Fruit fly (Drosophila melanogaster) whole organism, embryonic: ENCODE measurements around the gene CG14340.
A peak's percentile ranks its signal among the peaks of the same experiment; 100 is the strongest.

Experiments used
- CG11723 ChIP-seq: fragments of 200-800 bp; sonication (Bioruptor generic); optimal IDR thresholded peaks from 2 replicates; lab custom pipeline; 2017; ENCODE audit warnings: missing biosample characterization, mild to moderate bottlenecking, missing genetic modification characterization
- CG15269 ChIP-seq: fragments of 200-800 bp; sonication (Bioruptor generic); optimal IDR thresholded peaks from 2 replicates; lab custom pipeline; 2018; ENCODE audit warnings: missing biosample characterization, mild to moderate bottlenecking, missing genetic modification characterization, moderate library complexity
- CG17328 ChIP-seq: fragments of 200-800 bp; sonication (Bioruptor generic); IDR thresholded peaks from 2 replicates; pipeline ENCODE4 v1.3.6; 2022; ENCODE audit warnings: missing biosample characterization, missing genetic modification characterization
- CG17568 ChIP-seq: fragments of 200-800 bp; sonication (Bioruptor generic); optimal IDR thresholded peaks from 2 replicates; lab custom pipeline; 2018; ENCODE audit warnings: missing biosample characterization, mild to moderate bottlenecking, missing genetic modification characterization, moderate library complexity
- CG18262 ChIP-seq: fragments of 200-800 bp; optimal IDR thresholded peaks from 3 replicates; lab custom pipeline; 2019; ENCODE audit warnings: missing biosample characterization, mild to moderate bottlenecking, missing genetic modification characterization, moderate library complexity
- CG2120 ChIP-seq: fragments of 200-800 bp; sonication (Bioruptor generic); optimal IDR thresholded peaks from 3 replicates; lab custom pipeline; 2016; ENCODE audit warnings: missing biosample characterization, missing genetic modification characterization
- CG2199 ChIP-seq: fragments of 200-800 bp; sonication (Bioruptor generic); IDR thresholded peaks from 3 replicates; pipeline ENCODE4 v1.3.6; 2022; ENCODE audit warnings: missing biosample characterization, missing genetic modification characterization
- CG30431 ChIP-seq: fragments of 200-800 bp; sonication (Bioruptor generic); optimal IDR thresholded peaks from 2 replicates; lab custom pipeline; 2017; ENCODE audit warnings: missing biosample characterization, missing genetic modification characterization
- CG3281 ChIP-seq: fragments of 200-800 bp; sonication (Bioruptor generic); optimal IDR thresholded peaks from 3 replicates; lab custom pipeline; 2017; ENCODE audit warnings: missing biosample characterization, mild to moderate bottlenecking, missing genetic modification characterization
- CG7963 ChIP-seq: fragments of 200-800 bp; sonication (Bioruptor generic); IDR thresholded peaks from 3 replicates; pipeline ENCODE4 v1.3.6; 2022; ENCODE audit warnings: missing biosample characterization, missing genetic modification characterization; ENCODE audit not compliant: partially characterized antibody
- CTCF ChIP-seq: fragments of 200-800 bp; sonication (Bioruptor generic); optimal IDR thresholded peaks from 2 replicates; lab custom pipeline; 2017; ENCODE audit warnings: missing biosample characterization, mild to moderate bottlenecking, missing genetic modification characterization, moderate library complexity
- Deaf1 ChIP-seq: fragments of 200-800 bp; optimal IDR thresholded peaks from 3 replicates; lab custom pipeline; 2019; ENCODE audit warnings: missing biosample characterization, mild to moderate bottlenecking, missing genetic modification characterization, moderate library complexity
- Dip2 ChIP-seq: fragments of 200-800 bp; sonication (Bioruptor generic); IDR thresholded peaks from 2 replicates; pipeline ENCODE4 v1.3.6; 2022; ENCODE audit warnings: missing biosample characterization, missing genetic modification characterization
- Doc3 ChIP-seq: fragments of 200-800 bp; sonication (Bioruptor generic); IDR thresholded peaks from 3 replicates; pipeline ENCODE4 v1.3.6; 2022; ENCODE audit warnings: missing biosample characterization, missing genetic modification characterization; ENCODE audit not compliant: partially characterized antibody
- Dref ChIP-seq: fragments of 200-800 bp; sonication (Bioruptor generic); IDR thresholded peaks from 2 replicates; pipeline ENCODE4 v1.3.6; 2022; ENCODE audit warnings: missing biosample characterization, missing genetic modification characterization
- Ets97D ChIP-seq: fragments of 200-800 bp; sonication (Bioruptor generic); optimal IDR thresholded peaks from 3 replicates; lab custom pipeline; 2016; ENCODE audit warnings: missing biosample characterization, missing genetic modification characterization
- GATAe ChIP-seq: fragments of 200-800 bp; sonication (Bioruptor generic); conservative IDR thresholded peaks from 2 replicates; pipeline ENCODE4 v1.3.6; 2022; ENCODE audit warnings: missing biosample characterization, missing genetic modification characterization
- Gsc ChIP-seq: fragments of 200-800 bp; sonication (Bioruptor generic); IDR thresholded peaks from 2 replicates; pipeline ENCODE4 v1.3.6; 2022; ENCODE audit warnings: missing biosample characterization, missing genetic modification characterization
- Hand ChIP-seq: fragments of 200-800 bp; sonication (Bioruptor generic); optimal IDR thresholded peaks from 2 replicates; lab custom pipeline; 2017; ENCODE audit warnings: mild to moderate bottlenecking, missing biosample characterization, missing genetic modification reagents, missing genetic modification characterization
- HmgD ChIP-seq: fragments of 200-800 bp; sonication (Bioruptor generic); optimal IDR thresholded peaks from 3 replicates; lab custom pipeline; 2016; ENCODE audit warnings: missing biosample characterization, missing genetic modification characterization
- Hr78 ChIP-seq, 2 experiments: fragments of 200-800 bp in 1 of 2; fragments of >200 bp in 1 of 2; sonication (Bioruptor generic) in 1 of 2; optimal IDR thresholded peaks; 2 replicates each; lab custom pipeline; 2017 to 2019; ENCODE audit warnings: missing biosample characterization in 2 of 2, missing genetic modification characterization in 2 of 2, mild to moderate bottlenecking in 1 of 2, moderate library complexity in 1 of 2
- Lim3 ChIP-seq: fragments of 200-800 bp; sonication (Bioruptor generic); IDR thresholded peaks from 2 replicates; pipeline ENCODE4 v1.3.6; 2022; ENCODE audit warnings: missing biosample characterization, missing genetic modification characterization
- MBD-R2 ChIP-seq: fragments of 200-800 bp; sonication (Bioruptor generic); IDR thresholded peaks from 2 replicates; pipeline ENCODE4 v1.3.6; 2022; ENCODE audit warnings: missing biosample characterization, missing genetic modification characterization
- MTF-1 ChIP-seq: fragments of 200-800 bp; sonication (Bioruptor generic); optimal IDR thresholded peaks from 2 replicates; lab custom pipeline; 2018; ENCODE audit warnings: missing biosample characterization, mild to moderate bottlenecking, missing genetic modification characterization, borderline replicate concordance
- Meics ChIP-seq: fragments of 200-800 bp; sonication (Bioruptor generic); optimal IDR thresholded peaks from 2 replicates; lab custom pipeline; 2017; ENCODE audit warnings: missing biosample characterization, mild to moderate bottlenecking, missing genetic modification characterization
- Mes4 ChIP-seq: fragments of 200-800 bp; sonication (Bioruptor generic); optimal IDR thresholded peaks from 2 replicates; lab custom pipeline; 2016; ENCODE audit warnings: missing biosample characterization, missing genetic modification characterization
- Mrtf ChIP-seq: fragments of 200-800 bp; sonication (Bioruptor generic); IDR thresholded peaks from 3 replicates; pipeline ENCODE4 v1.3.6; 2022; ENCODE audit warnings: missing biosample characterization, missing genetic modification characterization
- Nf-YC ChIP-seq: fragments of 200-800 bp; optimal IDR thresholded peaks from 3 replicates; lab custom pipeline; 2019; ENCODE audit warnings: missing biosample characterization, mild to moderate bottlenecking, missing genetic modification characterization, moderate library complexity
- Pdp1 ChIP-seq, 2 experiments: fragments of 200-800 bp; sonication (Bioruptor generic); optimal IDR thresholded peaks; 3 replicates each; lab custom pipeline; 2016; ENCODE audit warnings: missing biosample characterization in 2 of 2, missing genetic modification characterization in 2 of 2, mild to moderate bottlenecking in 1 of 2, moderate library complexity in 1 of 2
- Sry-δ ChIP-seq: fragments of 200-800 bp; sonication (Bioruptor generic); optimal IDR thresholded peaks from 2 replicates; lab custom pipeline; 2016; ENCODE audit warnings: missing biosample characterization, missing genetic modification characterization
- Taf1 ChIP-seq: fragments of 200-800 bp; sonication (Bioruptor generic); IDR thresholded peaks from 2 replicates; pipeline ENCODE4 v1.3.6; 2022; ENCODE audit warnings: missing biosample characterization, missing genetic modification characterization
- Xbp1 ChIP-seq: fragments of 200-800 bp; sonication (Bioruptor generic); optimal IDR thresholded peaks from 3 replicates; lab custom pipeline; 2016; ENCODE audit warnings: missing biosample characterization, mild to moderate bottlenecking, missing genetic modification characterization
- abd-A ChIP-seq: fragments of 200-800 bp; sonication (Bioruptor generic); optimal IDR thresholded peaks from 3 replicates; lab custom pipeline; 2019; ENCODE audit warnings: missing biosample characterization, mild to moderate bottlenecking, missing genetic modification characterization, moderate library complexity
- bcd ChIP-seq: fragments of 200-800 bp; sonication (Bioruptor generic); optimal IDR thresholded peaks from 2 replicates; lab custom pipeline; 2017; ENCODE audit warnings: missing biosample characterization, mild to moderate bottlenecking, missing genetic modification characterization
- bsh ChIP-seq, 2 experiments: fragments of 200-800 bp; sonication (Bioruptor generic); optimal IDR thresholded peaks; 2 replicates each; lab custom pipeline; 2017 to 2018; ENCODE audit warnings: mild to moderate bottlenecking in 2 of 2, missing biosample characterization in 2 of 2, missing genetic modification characterization in 2 of 2, moderate library complexity in 1 of 2
- cad ChIP-seq: fragments of >200 bp; optimal IDR thresholded peaks from 2 replicates; lab custom pipeline; 2017; ENCODE audit warnings: missing biosample characterization, missing genetic modification characterization
- ci ChIP-seq: fragments of 200-800 bp; sonication (Bioruptor generic); IDR thresholded peaks from 3 replicates; pipeline ENCODE4 v1.3.6; 2022; ENCODE audit warnings: missing biosample characterization, missing genetic modification characterization
- dmrt99B ChIP-seq: fragments of 200-800 bp; sonication (Bioruptor generic); optimal IDR thresholded peaks from 2 replicates; lab custom pipeline; 2018; ENCODE audit warnings: missing biosample characterization, mild to moderate bottlenecking, missing genetic modification characterization, moderate library complexity
- esg ChIP-seq: fragments of 200-800 bp; sonication (Bioruptor generic); conservative IDR thresholded peaks from 2 replicates; pipeline ENCODE4 v1.3.6; 2022; ENCODE audit warnings: missing biosample characterization, missing genetic modification characterization
- ewg ChIP-seq: fragments of 200-800 bp; sonication (Bioruptor generic); optimal IDR thresholded peaks from 3 replicates; lab custom pipeline; 2017; ENCODE audit warnings: mild to moderate bottlenecking, missing biosample characterization, missing genetic modification reagents, missing genetic modification characterization
- grau ChIP-seq: fragments of 200-800 bp; optimal IDR thresholded peaks from 3 replicates; lab custom pipeline; 2019; ENCODE audit warnings: missing biosample characterization, mild to moderate bottlenecking, missing genetic modification characterization, moderate library complexity
- ind ChIP-seq: fragments of 200-800 bp; sonication (Bioruptor generic); optimal IDR thresholded peaks from 3 replicates; lab custom pipeline; 2016; ENCODE audit warnings: missing biosample characterization, missing genetic modification characterization
- lab ChIP-seq: fragments of 200-800 bp; sonication (Bioruptor generic); optimal IDR thresholded peaks from 3 replicates; lab custom pipeline; 2017; ENCODE audit warnings: missing biosample characterization, missing genetic modification characterization, mild to moderate bottlenecking, moderate library complexity, missing genetic modification reagents
- odd ChIP-seq: fragments of 200-800 bp; sonication (Bioruptor generic); optimal IDR thresholded peaks from 2 replicates; lab custom pipeline; 2017; ENCODE audit warnings: missing biosample characterization, mild to moderate bottlenecking, missing genetic modification characterization
- row ChIP-seq: fragments of 200-800 bp; sonication (Bioruptor generic); IDR thresholded peaks from 3 replicates; pipeline ENCODE4 v1.3.6; 2022; ENCODE audit warnings: missing biosample characterization, missing genetic modification characterization
- scrt ChIP-seq: fragments of 200-800 bp; sonication (Bioruptor generic); optimal IDR thresholded peaks from 2 replicates; lab custom pipeline; 2018; ENCODE audit warnings: missing biosample characterization, mild to moderate bottlenecking, missing genetic modification characterization, moderate library complexity
- so ChIP-seq: fragments of 200-800 bp; sonication (Bioruptor generic); IDR thresholded peaks from 3 replicates; pipeline ENCODE4 v1.3.6; 2022; ENCODE audit warnings: missing biosample characterization, missing genetic modification characterization
- sob ChIP-seq: fragments of 200-800 bp; sonication (Bioruptor generic); IDR thresholded peaks from 2 replicates; pipeline ENCODE4 v1.3.6; 2022; ENCODE audit warnings: missing biosample characterization, missing genetic modification characterization
- ssp ChIP-seq: fragments of 200-800 bp; sonication (Bioruptor generic); IDR thresholded peaks from 2 replicates; pipeline ENCODE4 v1.3.6; 2022; ENCODE audit warnings: missing biosample characterization, missing genetic modification characterization
- stc ChIP-seq: fragments of 200-800 bp; sonication (Bioruptor generic); IDR thresholded peaks from 2 replicates; pipeline ENCODE4 v1.3.6; 2022; ENCODE audit warnings: missing biosample characterization, missing genetic modification characterization
- trh ChIP-seq: fragments of 200-800 bp; sonication (Bioruptor generic); optimal IDR thresholded peaks from 2 replicates; lab custom pipeline; 2016; ENCODE audit warnings: missing biosample characterization, missing genetic modification characterization
- tup ChIP-seq: fragments of 200-800 bp; sonication (Bioruptor generic); optimal IDR thresholded peaks from 2 replicates; lab custom pipeline; 2016; ENCODE audit warnings: missing biosample characterization, mild to moderate bottlenecking, missing genetic modification characterization, moderate library complexity

CG14340 gene

dm6 chr2L:1134011-1134743 lies 21.4 kb downstream of the CG14340 start, which contains the start of the genes Iris and CG4577 (continued):
- TF ChIP-seq so (GFP tag; lab: Robert Waterston, UW) (no peak), esg (GFP tag; lab: Robert Waterston, UW) (no peak), Dref (GFP tag; lab: Robert Waterston, UW) (no peak), CG7963 (no peak), Hand (GFP tag; lab: Kevin White, UChicago) (no peak), Hr78 (GFP tag; optimal IDR thresholded peaks at IDR 0.05; lab: Kevin White, UChicago) (no peak), ewg (GFP tag; lab: Kevin White, UChicago) (peak; percentile 60), GATAe (GFP tag; lab: Robert Waterston, UW) (no peak), CG17568 (GFP tag; lab: Kevin White, UChicago) (no peak), row (GFP tag; lab: Robert Waterston, UW) (peak; percentile 37; the same call in 1 of the 3 replicates), trh (GFP tag; lab: Kevin White, UChicago) (no peak), Doc3 (GFP tag; lab: Robert Waterston, UW) (no peak), stc (no peak), MTF-1 (GFP tag; lab: Kevin White, UChicago) (no peak), scrt (GFP tag; lab: Kevin White, UChicago) (peak; percentile 83), MBD-R2 (no peak), CTCF (GFP tag; lab: Kevin White, UChicago) (no peak), CG11723 (GFP tag; lab: Kevin White, UChicago) (no peak), ind (GFP tag; lab: Kevin White, UChicago) (no peak), CG18262 (tag; lab: Kevin White, UChicago) (no peak), odd (GFP tag; lab: Kevin White, UChicago) (no peak), sob (GFP tag; lab: Robert Waterston, UW) (no peak), abd-A (tag; lab: Kevin White, UChicago) (peak; percentile 9), Mes4 (GFP tag; lab: Kevin White, UChicago) (no peak), Mrtf (0 out of 3 replicates have a peak, but pooled peaks have one; percentile 5), tup (GFP tag; lab: Kevin White, UChicago) (no peak), Deaf1 (tag; lab: Kevin White, UChicago) (peak; percentile 15), Taf1 (GFP tag; lab: Robert Waterston, UW) (no peak), ci (no peak), ssp (GFP tag; lab: Robert Waterston, UW) (no peak), CG17328 (GFP tag; lab: Robert Waterston, UW) (no peak), CG2199 (no peak), Nf-YC (tag; lab: Kevin White, UChicago) (no peak), CG30431 (GFP tag; lab: Kevin White, UChicago) (no peak), Lim3 (GFP tag; lab: Robert Waterston, UW) (no peak), Pdp1 (GFP tag; optimal IDR thresholded peaks at IDR 0.05; lab: Kevin White, UChicago) (peak in 1 of 2 experiments; percentile 3), cad (GFP tag; lab: Kevin White, UChicago) (no peak), lab (GFP tag; lab: Kevin White, UChicago) (peak; percentile 22), Sry-δ (no peak), Dip2 (GFP tag; lab: Robert Waterston, UW) (no peak)

- TF ChIP-seq Xbp1 (GFP tag; lab: Kevin White, UChicago) (peak; percentile 24), dmrt99B (peak; percentile 17), bcd (GFP tag; lab: Kevin White, UChicago) (peak; percentile 22), bsh (GFP tag; optimal IDR thresholded peaks at IDR 0.05; lab: Kevin White, UChicago) (no peak), grau (tag; lab: Kevin White, UChicago) (peak; percentile 36), CG3281 (GFP tag; lab: Kevin White, UChicago) (peak; percentile 47), HmgD (GFP tag; lab: Kevin White, UChicago) (no peak), Ets97D (GFP tag; lab: Kevin White, UChicago) (no peak), CG15269 (peak; percentile 34), CG2120 (GFP tag; lab: Kevin White, UChicago) (peak; percentile 42), Meics (GFP tag; lab: Kevin White, UChicago) (peak; percentile 63), Gsc (GFP tag; lab: Robert Waterston, UW) (no peak)
These were observed 22.8 kb downstream of the CG14340 start for dm6 chr2L:1135495-1135894.
